Fruit fly (Drosophila melanogaster) whole organism: Measurements from ENCODE around the gene Cog7.

Experiments used
- EcR ChIP-seq, 2 experiments: fragments of >200 bp; optimal IDR thresholded peaks; 2 replicates each; lab custom pipeline; 2017; ENCODE audit warnings: missing biosample characterization in 2 of 2, missing genetic modification characterization in 2 of 2, missing genetic modification reagents in 2 of 2
- pan ChIP-seq: fragments of >200 bp; optimal IDR thresholded peaks from 2 replicates; lab custom pipeline; 2017
- psq ChIP-seq: fragments of >200 bp; optimal IDR thresholded peaks from 2 replicates; lab custom pipeline; 2017
- usp ChIP-seq: fragments of >200 bp; optimal IDR thresholded peaks from 2 replicates; lab custom pipeline; 2017; ENCODE audit warnings: missing biosample characterization, missing genetic modification characterization, mixed read lengths

- TF ChIP-seq usp (GFP tag; lab: Kevin White, UChicago) (no peak), pan (lab: Kevin White, UChicago) (no peak), psq (lab: Kevin White, UChicago) (no peak), EcR (GFP tag; optimal IDR thresholded peaks at IDR 0.05; lab: Kevin White, UChicago) (no peak)
Observed at dm6 chr3R:29899635-29900034, 33.2 kb downstream of the Cog7 start.
